Worm (Caenorhabditis elegans) whole organism, young adult: ENCODE measurements around the gene T19C3.3.

Experiments
- F22D6.2 ChIP-seq: sonication (generic microtip); optimal IDR thresholded peaks from 2 replicates; lab custom pipeline; 2016; ENCODE audit warnings: mild to moderate bottlenecking, missing genetic modification characterization, missing compliant biosample characterization
- ama-1 ChIP-seq, 3 experiments: fragments of 150-350 bp in 1 of 3; sonication (generic microtip) in 2 of 3; optimal IDR thresholded peaks; 2 replicates each; lab custom pipeline; 2014 to 2018; ENCODE audit warnings: missing biosample characterization in 2 of 3, missing genetic modification characterization in 2 of 3, missing genetic modification reagents in 2 of 3
- lsl-1 ChIP-seq: fragments of 200-800 bp; sonication (Bioruptor generic); optimal IDR thresholded peaks from 2 replicates; lab custom pipeline; 2018; ENCODE audit warnings: mild to moderate bottlenecking, missing genetic modification characterization, moderate library complexity, missing compliant biosample characterization
- nfyb-1 ChIP-seq: fragments of 200-800 bp; sonication (Bioruptor generic); IDR thresholded peaks from 2 replicates; pipeline ENCODE4 v1.3.6; 2022; ENCODE audit warnings: missing genetic modification reagents, missing genetic modification characterization, missing compliant biosample characterization
- nhr-90 ChIP-seq: sonication (generic microtip); optimal IDR thresholded peaks from 2 replicates; lab custom pipeline; 2016; ENCODE audit warnings: missing genotype, mild to moderate bottlenecking, missing genetic modification characterization, missing compliant biosample characterization
- repo-1 ChIP-seq: sonication (generic microtip); optimal IDR thresholded peaks from 2 replicates; lab custom pipeline; 2017; ENCODE audit warnings: mild to moderate bottlenecking, missing genetic modification characterization, missing compliant biosample characterization
- rpc-1 ChIP-seq, 2 experiments: fragments of 150-350 bp in 1 of 2; sonication (generic microtip) in 1 of 2; optimal IDR thresholded peaks; 2 replicates each; lab custom pipeline; 2014 to 2018; ENCODE audit warnings: missing biosample characterization in 1 of 2, missing genetic modification characterization in 1 of 2, missing genetic modification reagents in 1 of 2, missing genotype in 1 of 2
- snpc-3.4 ChIP-seq: sonication (generic microtip); optimal IDR thresholded peaks from 2 replicates; lab custom pipeline; 2017; ENCODE audit warnings: missing genetic modification characterization, mild to moderate bottlenecking, missing compliant biosample characterization, antibody characterized with exemption, moderate library complexity, missing genotype, missing genetic modification reagents
- unc-62 ChIP-seq: fragments of 150-350 bp; optimal IDR thresholded peaks from 2 replicates; lab custom pipeline; 2014; ENCODE audit warnings: missing biosample characterization, missing genetic modification reagents, missing genetic modification characterization
- zim-3 ChIP-seq: sonication (generic microtip); optimal IDR thresholded peaks from 2 replicates; lab custom pipeline; 2017; ENCODE audit warnings: mild to moderate bottlenecking, missing genetic modification characterization, moderate library complexity, missing compliant biosample characterization
- ztf-28 ChIP-seq: fragments of 200-800 bp; sonication (Bioruptor generic); IDR thresholded peaks from 2 replicates; pipeline ENCODE4 v1.3.6; 2022; ENCODE audit warnings: missing genetic modification reagents, missing genetic modification characterization, missing compliant biosample characterization
- ztf-6 ChIP-seq: fragments of 200-800 bp; sonication (Bioruptor generic); IDR thresholded peaks from 2 replicates; pipeline ENCODE4 v1.3.6; 2022; ENCODE audit warnings: missing genetic modification reagents, missing genetic modification characterization, missing compliant biosample characterization

DNA sequence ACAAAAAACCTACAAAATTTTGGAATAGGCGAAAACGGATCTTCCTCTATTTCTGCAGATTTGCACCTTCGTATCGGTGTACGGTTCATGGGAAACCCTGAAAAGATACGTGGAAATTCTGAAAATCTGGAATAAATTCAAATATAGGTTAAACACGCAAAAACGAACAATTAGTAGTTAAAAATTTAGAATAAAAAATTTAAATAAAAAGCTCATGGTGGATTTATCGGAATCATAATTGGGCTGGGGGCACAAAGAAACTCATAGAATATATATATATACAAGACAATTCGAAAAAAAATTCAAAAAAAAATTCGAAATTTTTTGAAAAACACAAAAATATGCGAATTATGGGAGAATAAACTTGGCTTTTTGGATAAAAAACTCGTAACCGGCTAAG lies 27.3 kb downstream of the T19C3.3 start, which contains the start of gene helq-1:
- TF ChIP-seq ztf-28 (GFP tag; lab: Robert Waterston, UW) (no peak), rpc-1 (optimal IDR thresholded peaks at IDR 0.05; lab: Kevin White, UChicago) (no peak), rpc-1 (tag; optimal IDR thresholded peaks at IDR 0.05; lab: Kevin White, UChicago) (no peak), repo-1 (tag; lab: Kevin White, UChicago) (no peak), unc-62 (GFP tag; lab: Kevin White, UChicago) (no peak), F22D6.2 (no peak), nhr-90 (no peak), nfyb-1 (GFP tag; lab: Robert Waterston, UW) (no peak), ztf-6 (GFP tag; lab: Robert Waterston, UW) (no peak), zim-3 (no peak), ama-1 (optimal IDR thresholded peaks at IDR 0.05; lab: Kevin White, UChicago) (no peak), ama-1 (GFP tag; optimal IDR thresholded peaks at IDR 0.05; lab: Kevin White, UChicago) (no peak), snpc-3.4 (tag; lab: Kevin White, UChicago) (no peak), lsl-1 (GFP tag; lab: Kevin White, UChicago) (no peak)
